Worm (Caenorhabditis elegans) whole organism, late embryonic: ENCODE data around the gene npr-17.

Source experiments
- C08G9.2 ChIP-seq: sonication (generic microtip); optimal IDR thresholded peaks from 2 replicates; lab custom pipeline; 2016; ENCODE audit warnings: mild to moderate bottlenecking, missing genetic modification characterization, moderate library complexity, missing compliant biosample characterization
- F13H6.1 ChIP-seq: sonication (generic microtip); optimal IDR thresholded peaks from 2 replicates; lab custom pipeline; 2016; ENCODE audit warnings: missing genetic modification characterization, missing compliant biosample characterization
- K02D7.2 ChIP-seq: sonication (generic microtip); optimal IDR thresholded peaks from 2 replicates; lab custom pipeline; 2017; ENCODE audit warnings: mild to moderate bottlenecking, missing genetic modification characterization, missing compliant biosample characterization
- K09A11.1 ChIP-seq: sonication (generic microtip); optimal IDR thresholded peaks from 2 replicates; lab custom pipeline; 2017; ENCODE audit warnings: antibody characterized with exemption, mild to moderate bottlenecking, missing genetic modification characterization, missing compliant biosample characterization; ENCODE audit not compliant: insufficient read depth
- Y22D7AL.16 ChIP-seq: sonication (generic microtip); optimal IDR thresholded peaks from 2 replicates; lab custom pipeline; 2016; ENCODE audit warnings: missing genetic modification characterization, missing compliant biosample characterization
- ahr-1 ChIP-seq: sonication (generic microtip); optimal IDR thresholded peaks from 2 replicates; lab custom pipeline; 2016; ENCODE audit warnings: missing genetic modification characterization, missing compliant biosample characterization
- ceh-14 ChIP-seq: sonication (generic microtip); optimal IDR thresholded peaks from 2 replicates; lab custom pipeline; 2016; ENCODE audit warnings: missing genotype, missing genetic modification characterization, missing compliant biosample characterization
- ceh-18 ChIP-seq: sonication (generic microtip); optimal IDR thresholded peaks from 2 replicates; lab custom pipeline; 2016; ENCODE audit warnings: missing genetic modification characterization, missing compliant biosample characterization
- ceh-19 ChIP-seq: fragments of 200-800 bp; sonication (Bioruptor generic); optimal IDR thresholded peaks from 2 replicates; lab custom pipeline; 2018; ENCODE audit warnings: mild to moderate bottlenecking, missing genetic modification characterization, missing compliant biosample characterization
- ceh-2 ChIP-seq: sonication (generic microtip); optimal IDR thresholded peaks from 2 replicates; lab custom pipeline; 2016; ENCODE audit warnings: missing genotype, missing genetic modification characterization, missing compliant biosample characterization
- ceh-24 ChIP-seq: sonication (generic microtip); optimal IDR thresholded peaks from 2 replicates; lab custom pipeline; 2016; ENCODE audit warnings: mild to moderate bottlenecking, missing genetic modification characterization, missing compliant biosample characterization
- ceh-30 ChIP-seq: fragments of 150-350 bp; optimal IDR thresholded peaks from 2 replicates; lab custom pipeline; 2014; ENCODE audit warnings: missing biosample characterization, missing genetic modification characterization
- ceh-34 ChIP-seq: sonication (generic microtip); optimal IDR thresholded peaks from 2 replicates; lab custom pipeline; 2016; ENCODE audit warnings: mild to moderate bottlenecking, missing genetic modification characterization, missing compliant biosample characterization
- ceh-45 ChIP-seq: fragments of 200-800 bp; sonication (Bioruptor generic); IDR thresholded peaks from 2 replicates; pipeline ENCODE4 v1.3.6; 2022; ENCODE audit warnings: missing genetic modification reagents, missing genetic modification characterization, missing compliant biosample characterization
- ceh-6 ChIP-seq: fragments of 200-800 bp; sonication (Bioruptor generic); optimal IDR thresholded peaks from 2 replicates; lab custom pipeline; 2018; ENCODE audit warnings: mild to moderate bottlenecking, missing genetic modification characterization, missing compliant biosample characterization
- dve-1 ChIP-seq: sonication (generic microtip); optimal IDR thresholded peaks from 2 replicates; lab custom pipeline; 2017; ENCODE audit warnings: antibody characterized with exemption, mild to moderate bottlenecking, missing genetic modification characterization, missing compliant biosample characterization
- elt-4 ChIP-seq: sonication (generic microtip); optimal IDR thresholded peaks from 2 replicates; lab custom pipeline; 2016; ENCODE audit warnings: missing genetic modification characterization, missing compliant biosample characterization
- ets-4 ChIP-seq: sonication (generic microtip); optimal IDR thresholded peaks from 2 replicates; lab custom pipeline; 2016; ENCODE audit warnings: missing genetic modification characterization, missing compliant biosample characterization
- eyg-1 ChIP-seq: sonication (generic microtip); optimal IDR thresholded peaks from 2 replicates; lab custom pipeline; 2016; ENCODE audit warnings: missing genotype, missing genetic modification characterization, missing compliant biosample characterization
- fax-1 ChIP-seq: sonication (generic microtip); optimal IDR thresholded peaks from 2 replicates; lab custom pipeline; 2016; ENCODE audit warnings: missing genotype, missing genetic modification characterization, missing compliant biosample characterization
- fkh-6 ChIP-seq: sonication (generic microtip); optimal IDR thresholded peaks from 2 replicates; lab custom pipeline; 2016; ENCODE audit warnings: missing genetic modification characterization, missing compliant biosample characterization
- gmeb-2 ChIP-seq: sonication (generic microtip); optimal IDR thresholded peaks from 2 replicates; lab custom pipeline; 2016; ENCODE audit warnings: missing genetic modification characterization, inconsistent platforms, missing compliant biosample characterization
- hlh-15 ChIP-seq: sonication (generic microtip); optimal IDR thresholded peaks from 2 replicates; lab custom pipeline; 2016; ENCODE audit warnings: missing genetic modification characterization, missing compliant biosample characterization
- hlh-6 ChIP-seq: sonication (generic microtip); optimal IDR thresholded peaks from 2 replicates; lab custom pipeline; 2016; ENCODE audit warnings: missing genotype, missing genetic modification characterization, missing compliant biosample characterization
- hlh-8 ChIP-seq: sonication (generic microtip); optimal IDR thresholded peaks from 2 replicates; lab custom pipeline; 2016; ENCODE audit warnings: missing genotype, missing genetic modification characterization, missing compliant biosample characterization
- madf-2 ChIP-seq: sonication (generic microtip); optimal IDR thresholded peaks from 2 replicates; lab custom pipeline; 2017; ENCODE audit warnings: missing genetic modification characterization, missing compliant biosample characterization
- nfya-1 ChIP-seq: sonication (generic microtip); optimal IDR thresholded peaks from 2 replicates; lab custom pipeline; 2017; ENCODE audit warnings: missing genetic modification characterization, mild to moderate bottlenecking, missing compliant biosample characterization, antibody characterized with exemption, moderate library complexity
- nhr-11 ChIP-seq: fragments of 150-350 bp; optimal IDR thresholded peaks from 2 replicates; lab custom pipeline; 2014; ENCODE audit warnings: missing biosample characterization, missing genetic modification characterization
- nhr-232 ChIP-seq: sonication (generic microtip); optimal IDR thresholded peaks from 2 replicates; lab custom pipeline; 2016; ENCODE audit warnings: missing genetic modification characterization, missing compliant biosample characterization
- odd-2 ChIP-seq: sonication (generic microtip); optimal IDR thresholded peaks from 2 replicates; lab custom pipeline; 2017; ENCODE audit warnings: antibody characterized with exemption, mild to moderate bottlenecking, missing genetic modification characterization, missing compliant biosample characterization
- pag-3 ChIP-seq: sonication (generic microtip); optimal IDR thresholded peaks from 2 replicates; lab custom pipeline; 2016; ENCODE audit warnings: missing compliant biosample characterization, missing genetic modification characterization, borderline replicate concordance
- pat-9 ChIP-seq: fragments of 200-800 bp; sonication (Bioruptor generic); optimal IDR thresholded peaks from 2 replicates; lab custom pipeline; 2018; ENCODE audit warnings: mild to moderate bottlenecking, missing genetic modification characterization, moderate library complexity, missing compliant biosample characterization
- pha-2 ChIP-seq: sonication (generic microtip); optimal IDR thresholded peaks from 2 replicates; lab custom pipeline; 2017; ENCODE audit warnings: mild to moderate bottlenecking, missing genetic modification characterization, missing compliant biosample characterization
- pha-4 ChIP-seq: fragments of 150-350 bp; optimal IDR thresholded peaks from 2 replicates; lab custom pipeline; 2018; ENCODE audit warnings: missing biosample characterization, missing genetic modification reagents, missing genetic modification characterization
- pqm-1 ChIP-seq: sonication (generic microtip); optimal IDR thresholded peaks from 2 replicates; lab custom pipeline; 2016; ENCODE audit warnings: missing genetic modification characterization, missing compliant biosample characterization
- rnt-1 ChIP-seq: sonication (generic microtip); optimal IDR thresholded peaks from 2 replicates; lab custom pipeline; 2016; ENCODE audit warnings: missing genetic modification characterization, missing compliant biosample characterization
- sdc-2 ChIP-seq: sonication (generic microtip); optimal IDR thresholded peaks from 2 replicates; lab custom pipeline; 2016; ENCODE audit warnings: missing genotype, missing genetic modification characterization, missing compliant biosample characterization
- sox-2 ChIP-seq: fragments of 200-800 bp; sonication (Bioruptor generic); IDR thresholded peaks from 2 replicates; pipeline ENCODE4 v1.3.6; 2022; ENCODE audit warnings: missing genetic modification reagents, missing genetic modification characterization, missing compliant biosample characterization
- sox-4 ChIP-seq: sonication (generic microtip); optimal IDR thresholded peaks from 2 replicates; lab custom pipeline; 2017; ENCODE audit warnings: mild to moderate bottlenecking, missing genetic modification characterization, inconsistent platforms, missing compliant biosample characterization
- syd-9 ChIP-seq: sonication (generic microtip); optimal IDR thresholded peaks from 2 replicates; lab custom pipeline; 2016; ENCODE audit warnings: mild to moderate bottlenecking, missing genetic modification characterization, moderate library complexity, missing compliant biosample characterization
- tbx-2 ChIP-seq: sonication (generic microtip); optimal IDR thresholded peaks from 2 replicates; lab custom pipeline; 2016; ENCODE audit warnings: missing genetic modification characterization, missing compliant biosample characterization
- ttx-3 ChIP-seq: sonication (generic microtip); optimal IDR thresholded peaks from 2 replicates; lab custom pipeline; 2016; ENCODE audit warnings: missing genetic modification reagents, missing genetic modification characterization, missing compliant biosample characterization
- unc-55 ChIP-seq: sonication (generic microtip); optimal IDR thresholded peaks from 2 replicates; lab custom pipeline; 2017; ENCODE audit warnings: missing biosample characterization, missing genetic modification reagents, missing genetic modification characterization
- zip-5 ChIP-seq: sonication (generic microtip); optimal IDR thresholded peaks from 2 replicates; lab custom pipeline; 2016; ENCODE audit warnings: missing genetic modification characterization, missing compliant biosample characterization

npr-17 gene

ce11 chrIII:7996353-7996752 is at the start of gene npr-17:
Gene npr-17 (minus strand): TSS chrIII:7996453.
- TF ChIP-seq K02D7.2 (tag; lab: Kevin White, UChicago) (no peak), ceh-19 (GFP tag; lab: Kevin White, UChicago) (no peak), K09A11.1 (no peak), ceh-45 (GFP tag; lab: Robert Waterston, UW) (no peak), hlh-8 (no peak), ceh-24 (no peak), ahr-1 (tag; lab: Kevin White, UChicago) (no peak), gmeb-2 (no peak), ets-4 (no peak)

DNA sequence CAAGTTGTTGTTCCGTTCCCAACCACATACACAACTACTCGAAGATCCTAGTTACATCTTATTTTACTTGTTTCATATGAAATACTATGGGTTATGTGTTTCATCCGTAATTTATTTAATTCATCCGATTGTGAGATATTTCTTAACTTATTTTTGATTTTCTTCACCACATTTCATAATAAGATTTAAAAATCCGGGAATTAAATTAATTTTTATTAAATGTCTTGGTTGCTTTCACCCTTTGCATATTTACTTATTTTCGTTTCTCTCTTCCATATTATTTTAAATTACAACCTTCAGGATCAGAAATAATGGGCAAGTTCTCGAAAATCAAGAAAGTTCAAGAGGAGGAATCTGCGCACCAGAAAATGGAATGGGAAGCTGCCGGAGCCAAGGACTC is 49.5 kb upstream of the npr-17 start, which contains the start of gene K12H4.3:
K12H4.3 (plus strand) TSS at position 301 of the 400 bp plus-strand sequence.
- no peak for TF ChIP-seq tbx-2
- TF ChIP-seq pat-9 (tag; lab: Kevin White, UChicago): no peak
- no peak for TF ChIP-seq ceh-34
- TF ChIP-seq sox-4 (tag; lab: Kevin White, UChicago): no peak
- TF ChIP-seq ceh-2 (tag; lab: Kevin White, UChicago): no peak
- TF ChIP-seq sdc-2 (tag; lab: Kevin White, UChicago): no peak
- no peak for TF ChIP-seq ceh-18 (tag; lab: Kevin White, UChicago)
- TF ChIP-seq pha-4 (tag; lab: Kevin White, UChicago): no peak
- no peak for TF ChIP-seq fkh-6 (tag; lab: Kevin White, UChicago)
- no peak for TF ChIP-seq ceh-6 (GFP tag; lab: Kevin White, UChicago)
- TF ChIP-seq, all 69 proteins: peak for 0

ce11 chrIII:8044717-8045116 is 48.5 kb upstream of the npr-17 start, which contains the start of gene spcs-3:
Gene spcs-3 (plus strand): TSS chrIII:8045017.
- no peak for TF ChIP-seq F13H6.1 (tag; lab: Kevin White, UChicago)
- no peak for TF ChIP-seq gmeb-2
- no peak for TF ChIP-seq ahr-1 (tag; lab: Kevin White, UChicago)
- no peak for TF ChIP-seq zip-5
- no peak for TF ChIP-seq odd-2
- no peak for TF ChIP-seq fax-1 (tag; lab: Kevin White, UChicago)
- TF ChIP-seq nfya-1 (tag; lab: Kevin White, UChicago): no peak
- TF ChIP-seq pqm-1: no peak
- no peak for TF ChIP-seq madf-2 (tag; lab: Kevin White, UChicago)
- no peak for TF ChIP-seq pag-3

DNA sequence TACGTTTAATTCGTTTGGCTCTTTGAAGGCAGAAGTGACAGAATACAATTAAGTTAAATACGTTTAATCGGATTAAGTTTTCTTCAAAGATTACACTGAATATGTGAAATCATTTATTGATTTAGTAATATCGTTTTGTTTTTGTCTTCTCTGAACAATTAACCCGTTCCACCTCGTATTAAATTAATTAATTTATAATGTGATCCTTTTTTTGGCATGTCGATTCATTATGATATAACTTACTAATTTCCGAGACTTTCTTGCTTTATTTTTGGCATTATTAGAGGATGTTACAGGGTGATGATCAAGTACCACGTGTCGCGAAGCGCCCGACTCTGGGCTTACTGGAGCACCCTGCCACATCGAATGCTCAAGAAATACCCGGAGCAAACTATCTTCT is 47.9 kb upstream of the npr-17 start, which contains the start of gene K12H4.5:
K12H4.5 (plus strand) TSS at position 301 of the 400 bp plus-strand sequence.
- TF ChIP-seq ttx-3 (tag; lab: Kevin White, UChicago): no peak
- TF ChIP-seq hlh-8: no peak
- TF ChIP-seq ceh-6 (GFP tag; lab: Kevin White, UChicago): no peak
- no peak for TF ChIP-seq fax-1 (tag; lab: Kevin White, UChicago)
- no peak for TF ChIP-seq ceh-18 (tag; lab: Kevin White, UChicago)
- TF ChIP-seq ahr-1 (tag; lab: Kevin White, UChicago): no peak
- no peak for TF ChIP-seq ets-4
- no peak for TF ChIP-seq nfya-1 (tag; lab: Kevin White, UChicago)
- TF ChIP-seq nhr-232 (tag; lab: Kevin White, UChicago): no peak
- TF ChIP-seq nhr-11 (tag; lab: Kevin White, UChicago): no peak
- TF ChIP-seq, all 69 proteins: peak for 0

- peak; percentile 100 for TF ChIP-seq ceh-45 (GFP tag; lab: Robert Waterston, UW)
- TF ChIP-seq K09A11.1: peak; percentile 88
- TF ChIP-seq nhr-232 (tag; lab: Kevin White, UChicago): peak; percentile 96
- TF ChIP-seq Y22D7AL.16 (tag; lab: Kevin White, UChicago): peak; percentile 100
- peak; percentile 98 for TF ChIP-seq ceh-6 (GFP tag; lab: Kevin White, UChicago)
- TF ChIP-seq sdc-2 (tag; lab: Kevin White, UChicago): peak; percentile 96
- TF ChIP-seq dve-1 (tag; lab: Kevin White, UChicago): peak; percentile 98
- TF ChIP-seq F13H6.1 (tag; lab: Kevin White, UChicago): peak; percentile 100
- peak; percentile 100 for TF ChIP-seq tbx-2
- TF ChIP-seq syd-9 (tag; lab: Kevin White, UChicago): peak; percentile 100
- peak; percentile 100 for TF ChIP-seq ceh-14 (tag; lab: Kevin White, UChicago)
- TF ChIP-seq odd-2: no peak
- TF ChIP-seq rnt-1 (tag; lab: Kevin White, UChicago): peak; percentile 100
- peak; percentile 100 for TF ChIP-seq C08G9.2
- peak; percentile 98 for TF ChIP-seq pha-2
- TF ChIP-seq ceh-30 (tag; lab: Kevin White, UChicago): no peak
- TF ChIP-seq eyg-1 (tag; lab: Kevin White, UChicago): peak; percentile 100
- TF ChIP-seq sox-2 (GFP tag; lab: Robert Waterston, UW): peak; percentile 97
- peak; percentile 23 for TF ChIP-seq unc-55 (GFP tag; lab: Kevin White, UChicago)
- TF ChIP-seq hlh-15 (tag; lab: Kevin White, UChicago): peak; percentile 100
- TF ChIP-seq elt-4 (tag; lab: Kevin White, UChicago): peak; percentile 100
- peak; percentile 100 for TF ChIP-seq hlh-6 (tag; lab: Kevin White, UChicago)
Measured at ce11 chrIII:8043784-8044183, 47.5 kb upstream of the npr-17 start.
